Fruit fly (Drosophila melanogaster) whole organism, pupa: ENCODE data around the gene Atox1.

Experiments used
- CG10348 ChIP-seq: fragments of 200-800 bp; sonication (Bioruptor generic); IDR thresholded peaks from 2 replicates; pipeline ENCODE4 v1.3.6; 2022; ENCODE audit warnings: missing biosample characterization, missing genetic modification characterization
- CG12605 ChIP-seq: fragments of 200-800 bp; sonication (Bioruptor generic); IDR thresholded peaks from 2 replicates; pipeline ENCODE4 v1.3.6; 2022; ENCODE audit warnings: missing biosample characterization, missing genetic modification characterization
- CG13204 ChIP-seq: fragments of 200-800 bp; sonication (Bioruptor generic); optimal IDR thresholded peaks from 2 replicates; lab custom pipeline; 2018; ENCODE audit warnings: missing biosample characterization, mild to moderate bottlenecking, missing genetic modification characterization, moderate library complexity
- CG14655 ChIP-seq: fragments of 200-800 bp; sonication (Bioruptor generic); optimal IDR thresholded peaks from 3 replicates; lab custom pipeline; 2017; ENCODE audit warnings: mild to moderate bottlenecking, missing biosample characterization, missing genetic modification reagents, missing genetic modification characterization
- CG15710 ChIP-seq: fragments of 200-800 bp; sonication (Bioruptor generic); optimal IDR thresholded peaks from 2 replicates; lab custom pipeline; 2018; ENCODE audit warnings: missing biosample characterization, mild to moderate bottlenecking, missing genetic modification characterization, moderate library complexity
- CG17806 ChIP-seq: fragments of 200-800 bp; sonication (Bioruptor generic); optimal IDR thresholded peaks from 2 replicates; lab custom pipeline; 2018; ENCODE audit warnings: missing biosample characterization, mild to moderate bottlenecking, missing genetic modification characterization, moderate library complexity
- CG32121 ChIP-seq: fragments of 200-800 bp; sonication (Bioruptor generic); IDR thresholded peaks from 2 replicates; pipeline ENCODE4 v1.3.6; 2022; ENCODE audit warnings: missing biosample characterization, missing genetic modification characterization
- CG34367 ChIP-seq: fragments of 200-800 bp; sonication (Bioruptor generic); optimal IDR thresholded peaks from 2 replicates; lab custom pipeline; 2018; ENCODE audit warnings: missing biosample characterization, mild to moderate bottlenecking, missing genetic modification characterization
- CG4496 ChIP-seq: fragments of 200-800 bp; sonication (Bioruptor generic); IDR thresholded peaks from 3 replicates; pipeline ENCODE4 v1.3.6; 2022; ENCODE audit warnings: missing biosample characterization, missing genetic modification characterization
- CG8159 ChIP-seq: fragments of 200-800 bp; sonication (Bioruptor generic); optimal IDR thresholded peaks from 3 replicates; lab custom pipeline; 2018; ENCODE audit warnings: missing biosample characterization, mild to moderate bottlenecking, missing genetic modification characterization, moderate library complexity
- CG8301 ChIP-seq: fragments of 200-800 bp; sonication (Bioruptor generic); optimal IDR thresholded peaks from 2 replicates; lab custom pipeline; 2018; ENCODE audit warnings: missing biosample characterization, mild to moderate bottlenecking, missing genetic modification characterization
- CG9948 ChIP-seq: fragments of 200-800 bp; sonication (Bioruptor generic); optimal IDR thresholded peaks from 2 replicates; lab custom pipeline; 2018; ENCODE audit warnings: missing biosample characterization, mild to moderate bottlenecking, missing genetic modification characterization, moderate library complexity
- D1 ChIP-seq: fragments of 200-800 bp; sonication (Bioruptor generic); optimal IDR thresholded peaks from 2 replicates; lab custom pipeline; 2018; ENCODE audit warnings: missing biosample characterization, mild to moderate bottlenecking, missing genetic modification characterization, moderate library complexity
- EcR ChIP-seq: fragments of 200-800 bp; sonication (Bioruptor generic); optimal IDR thresholded peaks from 3 replicates; lab custom pipeline; 2019; ENCODE audit warnings: missing biosample characterization, missing genetic modification characterization, mild to moderate bottlenecking, moderate library complexity, missing genetic modification reagents
- Ets98B ChIP-seq: fragments of 200-800 bp; sonication (Bioruptor generic); IDR thresholded peaks from 2 replicates; pipeline ENCODE4 v1.3.6; 2022; ENCODE audit warnings: missing biosample characterization, missing genetic modification characterization
- Pif1A ChIP-seq: fragments of 200-800 bp; sonication (Bioruptor generic); optimal IDR thresholded peaks from 3 replicates; lab custom pipeline; 2016; ENCODE audit warnings: missing biosample characterization, missing genetic modification characterization
- Pif1B ChIP-seq: fragments of 200-800 bp; sonication (Bioruptor generic); optimal IDR thresholded peaks from 3 replicates; lab custom pipeline; 2016; ENCODE audit warnings: missing biosample characterization, missing genetic modification characterization
- Snoo ChIP-seq: fragments of 200-800 bp; sonication (Bioruptor generic); optimal IDR thresholded peaks from 3 replicates; lab custom pipeline; 2017; ENCODE audit warnings: missing biosample characterization, mild to moderate bottlenecking, missing genetic modification characterization, inconsistent platforms
- fd96Ca ChIP-seq: fragments of 200-800 bp; sonication (Bioruptor generic); IDR thresholded peaks from 3 replicates; pipeline ENCODE4 v1.3.6; 2022; ENCODE audit warnings: missing biosample characterization, missing genetic modification characterization
- gl ChIP-seq: fragments of 200-800 bp; sonication (Bioruptor generic); optimal IDR thresholded peaks from 2 replicates; lab custom pipeline; 2018; ENCODE audit warnings: missing biosample characterization, mild to moderate bottlenecking, missing genetic modification characterization
- rn ChIP-seq: fragments of 200-800 bp; sonication (Bioruptor generic); IDR thresholded peaks from 2 replicates; pipeline ENCODE4 v1.3.6; 2022; ENCODE audit warnings: missing biosample characterization, missing genetic modification characterization

The Atox1 gene

DNA sequence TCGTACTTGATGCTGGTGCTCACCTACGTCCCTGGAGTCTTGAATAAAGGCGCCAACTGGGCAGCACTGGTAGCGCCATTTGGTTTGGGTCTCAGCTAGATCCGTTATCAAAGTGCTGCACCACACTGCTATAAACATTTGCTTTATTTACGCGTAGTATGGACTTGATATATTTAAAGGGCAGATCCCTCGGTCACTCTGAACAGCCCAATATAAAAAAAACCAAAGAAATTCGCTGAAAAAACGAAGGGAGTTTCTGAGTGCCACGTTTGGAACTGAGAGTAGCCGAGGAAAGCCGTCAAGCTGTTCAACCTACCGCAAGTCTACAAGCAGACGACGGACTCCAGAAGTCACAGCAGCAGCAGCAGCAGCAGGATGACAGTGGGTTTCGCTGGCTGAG, at the start of gene Atox1:
TSS of gene Atox1 (plus strand) at position 181 of the 400 bp plus-strand sequence.
- TF ChIP-seq gl (tag; lab: Kevin White, UChicago) (peak; percentile 37), CG32121 (no peak; the same call in 1 of the 2 replicates), EcR (peak; percentile 58), CG8301 (tag; lab: Kevin White, UChicago) (no peak), CG10348 (GFP tag; lab: Robert Waterston, UW) (no peak), CG15710 (peak; percentile 17), CG13204 (GFP tag; lab: Kevin White, UChicago) (no peak), Ets98B (no peak), D1 (tag; lab: Kevin White, UChicago) (no peak), CG8159 (peak; percentile 17), rn (GFP tag; lab: Robert Waterston, UW) (no peak), CG4496 (GFP tag; lab: Robert Waterston, UW) (peak; percentile 64; the same call in 2 of the 3 replicates), CG12605 (GFP tag; lab: Robert Waterston, UW) (peak; percentile 51; the same call in 1 of the 2 replicates), Pif1A (GFP tag; lab: Kevin White, UChicago) (no peak), CG14655 (GFP tag; lab: Kevin White, UChicago) (no peak), fd96Ca (GFP tag; lab: Robert Waterston, UW) (peak; percentile 29; the same call in 1 of the 3 replicates), Snoo (tag; lab: Kevin White, UChicago) (peak; percentile 7), CG17806 (tag; lab: Kevin White, UChicago) (peak; percentile 16), CG9948 (tag; lab: Kevin White, UChicago) (no peak), Pif1B (GFP tag; lab: Kevin White, UChicago) (no peak), CG34367 (tag; lab: Kevin White, UChicago) (peak; percentile 14)

DNA sequence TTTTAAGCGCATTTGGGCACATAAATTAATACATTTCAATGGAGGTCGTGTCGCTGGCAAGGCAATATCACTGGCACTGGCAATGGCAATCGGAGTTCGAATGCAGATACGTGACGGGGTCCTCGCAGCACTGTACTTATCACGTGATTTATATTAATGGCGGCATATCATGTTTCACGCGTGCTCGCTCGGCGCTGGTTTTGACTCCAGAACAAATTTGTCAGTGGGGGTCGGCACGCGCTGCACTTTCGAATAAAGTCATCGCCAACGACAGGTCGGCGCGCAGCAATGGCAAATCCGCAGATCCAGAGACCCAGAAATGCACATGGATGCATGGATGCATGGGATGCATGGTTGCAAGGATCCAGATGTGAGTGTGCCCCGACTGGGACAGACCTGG, 49.5 kb upstream of the Atox1 start:
- TF ChIP-seq CG15710 (no peak), CG10348 (GFP tag; lab: Robert Waterston, UW) (no peak), Pif1B (GFP tag; lab: Kevin White, UChicago) (no peak), gl (tag; lab: Kevin White, UChicago) (no peak), CG13204 (GFP tag; lab: Kevin White, UChicago) (no peak), CG17806 (tag; lab: Kevin White, UChicago) (no peak), CG32121 (no peak), Pif1A (GFP tag; lab: Kevin White, UChicago) (no peak), CG34367 (tag; lab: Kevin White, UChicago) (no peak), CG14655 (GFP tag; lab: Kevin White, UChicago) (no peak), CG12605 (GFP tag; lab: Robert Waterston, UW) (no peak)

DNA sequence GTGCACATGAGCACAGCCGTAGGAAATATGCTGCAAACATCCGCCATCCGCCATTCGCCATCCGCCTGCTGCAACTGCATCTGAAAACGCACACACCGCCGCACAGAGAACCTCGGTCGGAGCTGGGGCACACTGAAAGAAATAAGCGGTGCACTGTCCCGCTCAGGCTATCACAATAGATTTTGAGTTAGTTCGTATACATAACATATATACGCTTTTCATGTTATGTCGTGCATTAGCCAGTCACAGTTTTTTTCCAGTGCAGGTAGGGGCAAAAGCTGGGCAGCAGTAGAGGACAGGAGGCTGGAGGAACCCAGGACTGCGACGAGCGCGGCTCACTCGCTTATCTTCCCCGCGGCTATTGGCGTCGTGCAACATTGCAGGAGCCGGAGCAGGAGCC, 46.4 kb upstream of the Atox1 start:
- peak; percentile 30 for TF ChIP-seq CG8301 (tag; lab: Kevin White, UChicago)
- TF ChIP-seq CG34367 (tag; lab: Kevin White, UChicago): peak; percentile 29
- TF ChIP-seq Ets98B: no peak
- TF ChIP-seq CG17806 (tag; lab: Kevin White, UChicago): peak; percentile 58
- TF ChIP-seq CG12605 (GFP tag; lab: Robert Waterston, UW): no peak
- TF ChIP-seq Pif1B (GFP tag; lab: Kevin White, UChicago): peak; percentile 20
- peak; percentile 59 for TF ChIP-seq CG8159
- TF ChIP-seq fd96Ca (GFP tag; lab: Robert Waterston, UW): no peak
- TF ChIP-seq CG14655 (GFP tag; lab: Kevin White, UChicago): peak; percentile 52
- TF ChIP-seq CG15710: peak; percentile 52
- no peak for TF ChIP-seq EcR
- no peak for TF ChIP-seq CG32121
- peak; percentile 35 for TF ChIP-seq Snoo (tag; lab: Kevin White, UChicago)
- peak; percentile 65; the same call in 1 of the 3 replicates for TF ChIP-seq CG4496 (GFP tag; lab: Robert Waterston, UW)
- no peak for TF ChIP-seq D1 (tag; lab: Kevin White, UChicago)
- no peak for TF ChIP-seq rn (GFP tag; lab: Robert Waterston, UW)
- TF ChIP-seq Pif1A (GFP tag; lab: Kevin White, UChicago): peak; percentile 40
- peak; percentile 54 for TF ChIP-seq CG9948 (tag; lab: Kevin White, UChicago)
- TF ChIP-seq CG13204 (GFP tag; lab: Kevin White, UChicago): peak; percentile 33
- TF ChIP-seq CG10348 (GFP tag; lab: Robert Waterston, UW): no peak
- peak; percentile 32 for TF ChIP-seq gl (tag; lab: Kevin White, UChicago)

DNA sequence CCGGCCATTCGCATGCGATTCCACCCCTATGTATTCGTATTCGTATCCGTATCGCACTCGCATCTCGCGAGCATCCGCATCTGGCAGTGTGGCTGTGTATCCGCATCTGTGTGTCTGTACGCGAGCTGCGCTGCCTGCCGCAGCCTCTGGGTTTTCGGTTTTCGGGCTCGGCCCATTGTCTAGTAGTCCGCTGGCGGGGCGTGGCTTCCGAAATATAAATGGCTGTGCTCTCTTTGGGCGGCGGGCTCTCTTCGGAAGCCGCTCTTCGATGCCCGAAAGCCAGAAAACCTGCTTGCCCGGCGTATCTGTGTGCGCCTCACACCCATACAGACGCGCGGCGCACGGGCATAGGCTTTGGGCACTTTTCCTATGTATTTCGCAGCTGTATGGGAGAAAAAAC, 42.5 kb upstream of the Atox1 start:
- TF ChIP-seq CG14655 (GFP tag; lab: Kevin White, UChicago) (no peak), CG13204 (GFP tag; lab: Kevin White, UChicago) (peak; percentile 46)
- TF ChIP-seq, all 21 proteins: peak for 1

DNA sequence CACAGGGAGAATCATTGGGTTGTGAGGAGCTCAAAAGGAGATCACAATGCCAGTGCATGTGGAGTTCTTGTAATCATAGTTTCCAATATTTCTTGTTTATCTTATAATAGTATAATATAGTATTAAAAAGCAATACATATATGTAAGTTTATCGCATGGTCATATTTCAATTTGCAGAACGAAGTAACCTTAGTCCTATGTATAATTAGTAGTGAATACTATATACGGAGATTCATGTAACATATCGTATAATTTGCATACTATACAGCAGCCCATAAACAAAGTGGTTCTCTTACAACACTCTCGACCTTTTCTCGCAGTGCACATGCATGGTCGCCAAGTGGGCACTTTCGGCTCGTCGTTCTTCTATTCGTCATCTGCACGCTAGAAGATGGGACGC, 38.5 kb upstream of the Atox1 start:
- TF ChIP-seq CG34367 (tag; lab: Kevin White, UChicago): peak; percentile 22
- TF ChIP-seq CG17806 (tag; lab: Kevin White, UChicago): peak; percentile 51
- no peak for TF ChIP-seq CG8301 (tag; lab: Kevin White, UChicago)
- TF ChIP-seq CG15710: peak; percentile 36
- no peak for TF ChIP-seq CG32121
- no peak for TF ChIP-seq fd96Ca (GFP tag; lab: Robert Waterston, UW)
- TF ChIP-seq CG4496 (GFP tag; lab: Robert Waterston, UW): no peak
- TF ChIP-seq Snoo (tag; lab: Kevin White, UChicago): no peak
- no peak for TF ChIP-seq EcR
- no peak for TF ChIP-seq CG8159
- TF ChIP-seq Pif1B (GFP tag; lab: Kevin White, UChicago): no peak
- TF ChIP-seq CG12605 (GFP tag; lab: Robert Waterston, UW): no peak
- no peak for TF ChIP-seq gl (tag; lab: Kevin White, UChicago)
- no peak for TF ChIP-seq CG13204 (GFP tag; lab: Kevin White, UChicago)
- no peak for TF ChIP-seq rn (GFP tag; lab: Robert Waterston, UW)
- TF ChIP-seq CG9948 (tag; lab: Kevin White, UChicago): peak; percentile 65
- TF ChIP-seq Pif1A (GFP tag; lab: Kevin White, UChicago): no peak
- TF ChIP-seq CG14655 (GFP tag; lab: Kevin White, UChicago): peak; percentile 55
- no peak for TF ChIP-seq Ets98B
- no peak for TF ChIP-seq D1 (tag; lab: Kevin White, UChicago)
- TF ChIP-seq CG10348 (GFP tag; lab: Robert Waterston, UW): no peak
